Fruit fly (Drosophila melanogaster): ENCODE data around the gene Kyat.

dm6 chr3R:11779357-11780018 is 42.8 kb downstream of the Kyat start:
- TF ChIP-seq Snoo (tag; optimal IDR thresholded peaks at IDR 0.05) (peak; percentile 89), Pif1A (GFP tag; optimal IDR thresholded peaks at IDR 0.05) (peak; percentile 90), gl (tag; optimal IDR thresholded peaks at IDR 0.05) (peak; percentile 71), D1 (tag; optimal IDR thresholded peaks at IDR 0.05) (peak; percentile 89), CG9948 (tag; optimal IDR thresholded peaks at IDR 0.05) (peak; percentile 95), CG4496 (GFP tag; IDR thresholded peaks at IDR 0.05) (peak; percentile 65)

Measured in whole organism, pupa.